Worm (Caenorhabditis elegans) whole organism, mixed stage, embryonic: ENCODE results near the gene cnc-4.

Experiments
- ces-1 ChIP-seq: fragments of 150-350 bp; optimal IDR thresholded peaks from 2 replicates; lab custom pipeline; 2014; ENCODE audit warnings: missing biosample characterization, missing genetic modification reagents, missing genetic modification characterization
- elt-1 ChIP-seq: sonication (generic microtip); optimal IDR thresholded peaks from 2 replicates; lab custom pipeline; 2017; ENCODE audit warnings: missing genetic modification characterization, mild to moderate bottlenecking, missing compliant biosample characterization, antibody characterized with exemption, moderate library complexity, borderline replicate concordance; ENCODE audit not compliant: insufficient read depth
- elt-3 ChIP-seq: fragments of 150-350 bp; optimal IDR thresholded peaks from 2 replicates; lab custom pipeline; 2014; ENCODE audit warnings: missing biosample characterization, missing genetic modification characterization
- lin-13 ChIP-seq: fragments of 150-350 bp; optimal IDR thresholded peaks from 2 replicates; lab custom pipeline; 2014; ENCODE audit warnings: missing biosample characterization, missing genetic modification characterization
- mep-1 ChIP-seq: fragments of 150-350 bp; optimal IDR thresholded peaks from 2 replicates; lab custom pipeline; 2017; ENCODE audit warnings: missing biosample characterization, missing genetic modification reagents, missing genetic modification characterization, inconsistent platforms
- nhr-28 ChIP-seq: fragments of 150-350 bp; optimal IDR thresholded peaks from 2 replicates; lab custom pipeline; 2014; ENCODE audit warnings: missing biosample characterization, missing genetic modification characterization
- unc-39 ChIP-seq: fragments of 150-350 bp; optimal IDR thresholded peaks from 2 replicates; lab custom pipeline; 2014; ENCODE audit warnings: missing biosample characterization, missing genetic modification characterization
- unc-62 ChIP-seq: fragments of 150-350 bp; optimal IDR thresholded peaks from 2 replicates; lab custom pipeline; 2014; ENCODE audit warnings: missing biosample characterization, missing genetic modification reagents, missing genetic modification characterization
- ztf-11 ChIP-seq: fragments of 150-350 bp; optimal IDR thresholded peaks from 2 replicates; lab custom pipeline; 2014; ENCODE audit warnings: missing biosample characterization, missing genetic modification characterization

ce11 chrV:1471977-1472376 is 25.0 kb downstream of the cnc-4 start:
- TF ChIP-seq lin-13 (tag; lab: Kevin White, UChicago) (no peak), elt-1 (no peak), nhr-28 (tag; lab: Kevin White, UChicago) (no peak), ztf-11 (no peak), ces-1 (GFP tag; lab: Kevin White, UChicago) (no peak), mep-1 (tag; lab: Kevin White, UChicago) (no peak), unc-62 (no peak), unc-39 (tag; lab: Kevin White, UChicago) (no peak), elt-3 (tag; lab: Kevin White, UChicago) (no peak)
